Worm (Caenorhabditis elegans) whole organism, late embryonic: ENCODE data around the gene pgp-1.

Experiments used
- F13H6.1 ChIP-seq: sonication (generic microtip); optimal IDR thresholded peaks from 2 replicates; lab custom pipeline; 2016; ENCODE audit warnings: missing genetic modification characterization, missing compliant biosample characterization
- ama-1 ChIP-seq: fragments of 150-350 bp; optimal IDR thresholded peaks from 2 replicates; lab custom pipeline; 2014
- ceh-22 ChIP-seq: sonication (generic microtip); optimal IDR thresholded peaks from 2 replicates; lab custom pipeline; 2017; ENCODE audit warnings: missing biosample characterization, missing genetic modification characterization
- ceh-31 ChIP-seq: sonication (generic microtip); optimal IDR thresholded peaks from 2 replicates; lab custom pipeline; 2016; ENCODE audit warnings: missing genetic modification characterization, missing compliant biosample characterization
- dmd-4 ChIP-seq: sonication (generic microtip); optimal IDR thresholded peaks from 2 replicates; lab custom pipeline; 2016; ENCODE audit warnings: borderline replicate concordance, missing genetic modification characterization, missing compliant biosample characterization
- gmeb-2 ChIP-seq: sonication (generic microtip); optimal IDR thresholded peaks from 2 replicates; lab custom pipeline; 2016; ENCODE audit warnings: missing genetic modification characterization, inconsistent platforms, missing compliant biosample characterization
- mec-3 ChIP-seq: sonication (generic microtip); optimal IDR thresholded peaks from 2 replicates; lab custom pipeline; 2016; ENCODE audit warnings: borderline replicate concordance, missing genetic modification characterization, missing compliant biosample characterization
- nfya-1 ChIP-seq: sonication (generic microtip); optimal IDR thresholded peaks from 2 replicates; lab custom pipeline; 2017; ENCODE audit warnings: missing genetic modification characterization, mild to moderate bottlenecking, missing compliant biosample characterization, antibody characterized with exemption, moderate library complexity
- ref-2 ChIP-seq: sonication (generic microtip); optimal IDR thresholded peaks from 2 replicates; lab custom pipeline; 2016; ENCODE audit warnings: missing genetic modification characterization, missing compliant biosample characterization
- sox-2 ChIP-seq: fragments of 200-800 bp; sonication (Bioruptor generic); IDR thresholded peaks from 2 replicates; pipeline ENCODE4 v1.3.6; 2022; ENCODE audit warnings: missing genetic modification reagents, missing genetic modification characterization, missing compliant biosample characterization
- syd-9 ChIP-seq: sonication (generic microtip); optimal IDR thresholded peaks from 2 replicates; lab custom pipeline; 2016; ENCODE audit warnings: mild to moderate bottlenecking, missing genetic modification characterization, moderate library complexity, missing compliant biosample characterization
- ttx-3 ChIP-seq: sonication (generic microtip); optimal IDR thresholded peaks from 2 replicates; lab custom pipeline; 2016; ENCODE audit warnings: missing genetic modification reagents, missing genetic modification characterization, missing compliant biosample characterization
- zip-5 ChIP-seq: sonication (generic microtip); optimal IDR thresholded peaks from 2 replicates; lab custom pipeline; 2016; ENCODE audit warnings: missing genetic modification characterization, missing compliant biosample characterization

Gene pgp-1

DNA sequence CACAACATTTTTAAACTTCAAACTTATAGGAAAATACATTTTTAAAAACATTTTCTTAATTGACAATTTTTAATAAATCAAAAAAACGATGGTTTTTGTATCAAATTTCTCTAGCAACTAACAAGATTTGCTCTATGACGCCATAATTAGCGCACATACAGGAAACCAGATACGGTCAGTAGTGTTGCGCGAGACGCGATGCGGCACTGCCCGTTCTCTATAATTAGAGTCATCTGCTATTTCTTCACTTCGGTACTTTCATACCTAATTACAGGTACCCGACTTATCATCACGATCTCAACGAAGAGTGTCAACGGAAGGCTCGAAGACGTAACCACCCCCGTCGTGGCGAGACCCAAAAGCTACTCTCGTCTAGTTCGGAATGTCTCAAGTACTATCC, 54.3 kb downstream of the pgp-1 start:
- TF ChIP-seq dmd-4 (tag; lab: Kevin White, UChicago) (no peak), ttx-3 (no peak), ceh-31 (no peak), F13H6.1 (tag; lab: Kevin White, UChicago) (no peak)
- TF ChIP-seq, all 69 proteins: peak for 0

DNA sequence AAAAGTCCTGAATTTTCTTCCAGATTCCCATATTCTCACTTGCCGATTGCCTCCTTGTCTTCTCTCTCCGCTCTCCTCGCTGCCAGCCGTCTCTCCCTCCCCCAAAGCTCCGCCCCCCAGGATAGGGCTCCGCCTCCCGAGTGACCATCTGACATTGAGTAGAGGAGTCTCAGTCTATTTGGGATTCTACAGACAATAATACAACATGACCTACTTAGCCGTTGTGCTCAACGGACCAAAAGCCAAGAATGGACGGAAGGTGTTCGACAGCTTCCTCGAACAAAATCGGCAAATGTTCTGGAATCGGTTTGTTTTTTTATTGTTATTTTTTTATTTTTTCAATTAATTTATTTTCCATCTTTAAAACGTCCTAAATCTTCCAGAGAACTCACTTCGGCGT, 57.0 kb downstream of the pgp-1 start, which contains the start of gene ham-1:
ham-1 (plus strand) TSS at position 173 of the 400 bp plus-strand sequence.
- TF ChIP-seq sox-2 (GFP tag; lab: Robert Waterston, UW) (no peak), ttx-3 (no peak), mec-3 (tag; lab: Kevin White, UChicago) (no peak), nfya-1 (tag; lab: Kevin White, UChicago) (no peak), zip-5 (no peak), syd-9 (tag; lab: Kevin White, UChicago) (no peak), ref-2 (tag; lab: Kevin White, UChicago) (no peak), ceh-22 (no peak), gmeb-2 (no peak), ama-1 (lab: Kevin White, UChicago) (no peak), ceh-31 (no peak)
